Worm (Caenorhabditis elegans) whole organism, L3 larva: Measurements from ENCODE around the gene dnj-8.

Experiments used
- R02D3.7 ChIP-seq: fragments of 150-350 bp; optimal IDR thresholded peaks from 2 replicates; lab custom pipeline; 2014; ENCODE audit warnings: missing biosample characterization, missing genetic modification characterization
- ZK546.5 ChIP-seq: sonication (generic microtip); optimal IDR thresholded peaks from 2 replicates; lab custom pipeline; 2017; ENCODE audit warnings: missing biosample characterization, missing genetic modification characterization
- aly-2 ChIP-seq: fragments of 150-350 bp; optimal IDR thresholded peaks from 2 replicates; lab custom pipeline; 2014; ENCODE audit warnings: missing biosample characterization, missing genetic modification characterization
- ama-1 ChIP-seq: fragments of 150-350 bp; optimal IDR thresholded peaks from 2 replicates; lab custom pipeline; 2018
- ceh-16 ChIP-seq: sonication (generic microtip); optimal IDR thresholded peaks from 2 replicates; lab custom pipeline; 2017; ENCODE audit warnings: missing biosample characterization, missing genetic modification characterization
- ceh-82 ChIP-seq: fragments of 150-350 bp; optimal IDR thresholded peaks from 2 replicates; lab custom pipeline; 2014; ENCODE audit warnings: missing biosample characterization, missing genetic modification characterization
- ceh-9 ChIP-seq: sonication (generic microtip); optimal IDR thresholded peaks from 2 replicates; lab custom pipeline; 2018; ENCODE audit warnings: missing biosample characterization, missing genetic modification characterization
- daf-12 ChIP-seq: fragments of 150-350 bp; optimal IDR thresholded peaks from 2 replicates; lab custom pipeline; 2014; ENCODE audit warnings: missing biosample characterization, missing genetic modification reagents, missing genetic modification characterization
- egl-27 ChIP-seq: sonication (generic microtip); optimal IDR thresholded peaks from 4 replicates; lab custom pipeline; 2017; ENCODE audit warnings: missing biosample characterization, missing genetic modification reagents, missing genetic modification characterization
- egl-5 ChIP-seq: fragments of 150-350 bp; optimal IDR thresholded peaks from 2 replicates; lab custom pipeline; 2017; ENCODE audit warnings: missing biosample characterization, missing genetic modification reagents, missing genetic modification characterization, inconsistent platforms
- elt-2 ChIP-seq: sonication (generic microtip); optimal IDR thresholded peaks from 2 replicates; lab custom pipeline; 2016; ENCODE audit warnings: missing genetic modification reagents, mild to moderate bottlenecking, missing genetic modification characterization, missing compliant biosample characterization
- elt-3 ChIP-seq, 3 experiments: fragments of 150-350 bp in 1 of 3; sonication (generic microtip) in 2 of 3; optimal IDR thresholded peaks; 2 replicates in 2 of 3; 4 replicates in 1 of 3; lab custom pipeline; 2014 to 2017; ENCODE audit warnings: missing biosample characterization in 3 of 3, missing genetic modification characterization in 3 of 3
- eor-1 ChIP-seq, 2 experiments: fragments of 150-350 bp; optimal IDR thresholded peaks; 2 replicates each; lab custom pipeline; 2014 to 2018; ENCODE audit warnings: missing biosample characterization in 2 of 2, missing genetic modification characterization in 2 of 2
- fkh-10 ChIP-seq: sonication (generic microtip); optimal IDR thresholded peaks from 2 replicates; lab custom pipeline; 2017; ENCODE audit warnings: missing biosample characterization, missing genetic modification reagents, missing genetic modification characterization
- fos-1 ChIP-seq: fragments of 150-350 bp; optimal IDR thresholded peaks from 2 replicates; lab custom pipeline; 2014; ENCODE audit warnings: missing biosample characterization, missing genetic modification characterization
- hmg-11 ChIP-seq: sonication (generic microtip); optimal IDR thresholded peaks from 2 replicates; lab custom pipeline; 2016; ENCODE audit warnings: missing genetic modification characterization, missing compliant biosample characterization
- jun-1 ChIP-seq: fragments of 150-350 bp; optimal IDR thresholded peaks from 2 replicates; lab custom pipeline; 2014; ENCODE audit warnings: missing biosample characterization, missing genetic modification reagents, missing genetic modification characterization
- lin-15B ChIP-seq: fragments of 150-350 bp; optimal IDR thresholded peaks from 2 replicates; lab custom pipeline; 2014; ENCODE audit warnings: missing biosample characterization, missing genetic modification characterization
- lin-39 ChIP-seq: fragments of 150-350 bp; optimal IDR thresholded peaks from 2 replicates; lab custom pipeline; 2018; ENCODE audit warnings: missing biosample characterization, missing genetic modification reagents, missing genetic modification characterization
- lsy-12 ChIP-seq: sonication (generic microtip); optimal IDR thresholded peaks from 2 replicates; lab custom pipeline; 2016; ENCODE audit warnings: mild to moderate bottlenecking, missing genetic modification characterization, missing compliant biosample characterization
- mdl-1 ChIP-seq: fragments of 150-350 bp; optimal IDR thresholded peaks from 2 replicates; lab custom pipeline; 2014; ENCODE audit warnings: missing biosample characterization, missing genetic modification characterization
- nfya-1 ChIP-seq: sonication (generic microtip); optimal IDR thresholded peaks from 2 replicates; lab custom pipeline; 2017; ENCODE audit warnings: missing genetic modification characterization, mild to moderate bottlenecking, missing compliant biosample characterization, antibody characterized with exemption, moderate library complexity; ENCODE audit not compliant: insufficient read depth
- nhr-11 ChIP-seq: fragments of 150-350 bp; optimal IDR thresholded peaks from 2 replicates; lab custom pipeline; 2014; ENCODE audit warnings: missing biosample characterization, missing genetic modification characterization
- nhr-12 ChIP-seq: fragments of 150-350 bp; optimal IDR thresholded peaks from 2 replicates; lab custom pipeline; 2014; ENCODE audit warnings: missing biosample characterization, missing genetic modification characterization
- nhr-23 ChIP-seq: fragments of 150-350 bp; optimal IDR thresholded peaks from 2 replicates; lab custom pipeline; 2014; ENCODE audit warnings: missing biosample characterization, missing genetic modification reagents, missing genetic modification characterization
- nhr-28 ChIP-seq: fragments of 150-350 bp; optimal IDR thresholded peaks from 2 replicates; lab custom pipeline; 2014; ENCODE audit warnings: missing biosample characterization, missing genetic modification characterization
- nhr-43 ChIP-seq: sonication (generic microtip); optimal IDR thresholded peaks from 2 replicates; lab custom pipeline; 2016; ENCODE audit warnings: mild to moderate bottlenecking, missing genetic modification characterization, missing compliant biosample characterization; ENCODE audit not compliant: poor library complexity, severe bottlenecking
- nhr-67 ChIP-seq: fragments of 150-350 bp; optimal IDR thresholded peaks from 2 replicates; lab custom pipeline; 2014; ENCODE audit warnings: missing biosample characterization, missing genetic modification characterization
- nhr-77 ChIP-seq: fragments of 150-350 bp; optimal IDR thresholded peaks from 2 replicates; lab custom pipeline; 2014; ENCODE audit warnings: missing biosample characterization, missing genetic modification characterization
- pha-4 ChIP-seq: fragments of 150-350 bp; optimal IDR thresholded peaks from 2 replicates; lab custom pipeline; 2014; ENCODE audit warnings: missing biosample characterization, missing genetic modification reagents, missing genetic modification characterization
- pqm-1 ChIP-seq: fragments of 150-350 bp; optimal IDR thresholded peaks from 2 replicates; lab custom pipeline; 2017; ENCODE audit warnings: missing biosample characterization, missing genetic modification characterization, inconsistent platforms
- sea-2 ChIP-seq: fragments of 150-350 bp; sonication (generic microtip); optimal IDR thresholded peaks from 4 replicates; lab custom pipeline; 2014; ENCODE audit warnings: missing biosample characterization, missing genetic modification reagents, missing genetic modification characterization
- skn-1 ChIP-seq: fragments of 150-350 bp; optimal IDR thresholded peaks from 2 replicates; lab custom pipeline; 2014; ENCODE audit warnings: missing biosample characterization, missing genetic modification characterization
- snpc-4 ChIP-seq: fragments of 150-350 bp; optimal IDR thresholded peaks from 2 replicates; lab custom pipeline; 2014; ENCODE audit warnings: missing biosample characterization, missing genetic modification characterization
- tbx-2 ChIP-seq: sonication (generic microtip); optimal IDR thresholded peaks from 2 replicates; lab custom pipeline; 2016; ENCODE audit warnings: mild to moderate bottlenecking, missing genetic modification characterization, missing compliant biosample characterization
- unc-39 ChIP-seq: sonication (generic microtip); optimal IDR thresholded peaks from 4 replicates; lab custom pipeline; 2017; ENCODE audit warnings: missing biosample characterization, missing genetic modification characterization
- unc-62 ChIP-seq: fragments of 150-350 bp; sonication (generic microtip); optimal IDR thresholded peaks from 4 replicates; lab custom pipeline; 2014; ENCODE audit warnings: missing biosample characterization, missing genetic modification reagents, missing genetic modification characterization
- ztf-11 ChIP-seq: fragments of 150-350 bp; optimal IDR thresholded peaks from 2 replicates; lab custom pipeline; 2014; ENCODE audit warnings: missing biosample characterization, missing genetic modification characterization
- ztf-4 ChIP-seq: fragments of 150-350 bp; optimal IDR thresholded peaks from 2 replicates; lab custom pipeline; 2014; ENCODE audit warnings: missing biosample characterization, missing genetic modification characterization

The dnj-8 gene

ce11 chrII:6612544-6612943 is 14.7 kb upstream of the dnj-8 start:
- TF ChIP-seq tbx-2, result no peak
- TF ChIP-seq R02D3.7 (tag; lab: Kevin White, UChicago), result no peak
- TF ChIP-seq pha-4 (tag; lab: Kevin White, UChicago), result peak; percentile 24
- no peak for TF ChIP-seq hmg-11 (tag; lab: Kevin White, UChicago)
- TF ChIP-seq aly-2, result no peak
- no peak for TF ChIP-seq lin-15B (tag; lab: Kevin White, UChicago)
- TF ChIP-seq fos-1 (tag; lab: Kevin White, UChicago), result no peak
- TF ChIP-seq pqm-1 (tag; lab: Kevin White, UChicago), result peak; percentile 67
- TF ChIP-seq elt-2 (tag; lab: Kevin White, UChicago), result peak; percentile 84
- TF ChIP-seq ztf-11, result no peak
- no peak for TF ChIP-seq egl-5 (tag; lab: Kevin White, UChicago)
- TF ChIP-seq fkh-10, result no peak
- no peak for TF ChIP-seq ZK546.5 (tag; lab: Kevin White, UChicago)
- TF ChIP-seq skn-1 (tag; lab: Kevin White, UChicago), result no peak
- TF ChIP-seq nhr-12 (tag; lab: Kevin White, UChicago), result no peak
- TF ChIP-seq nhr-43 (tag; lab: Kevin White, UChicago), result no peak
- peak; percentile 30 for TF ChIP-seq mdl-1 (tag; lab: Kevin White, UChicago)

- no peak for TF ChIP-seq egl-27 (tag; lab: Kevin White, UChicago)
- TF ChIP-seq unc-62 (GFP tag; lab: Kevin White, UChicago), result no peak
- TF ChIP-seq nhr-77, result no peak
- TF ChIP-seq nhr-12 (tag; lab: Kevin White, UChicago), result no peak
- TF ChIP-seq elt-2 (tag; lab: Kevin White, UChicago), result no peak
- TF ChIP-seq daf-12 (tag; lab: Kevin White, UChicago), result no peak
- TF ChIP-seq nhr-28, result no peak
- no peak for TF ChIP-seq nhr-67 (tag; lab: Kevin White, UChicago)
- no peak for TF ChIP-seq R02D3.7 (tag; lab: Kevin White, UChicago)
- no peak for TF ChIP-seq pqm-1 (tag; lab: Kevin White, UChicago)
- TF ChIP-seq egl-5 (tag; lab: Kevin White, UChicago), result no peak
- no peak for TF ChIP-seq eor-1 (tag; optimal IDR thresholded peaks at IDR 0.05; lab: Kevin White, UChicago)
- TF ChIP-seq jun-1 (tag; lab: Kevin White, UChicago), result no peak
- no peak for TF ChIP-seq ceh-16
- TF ChIP-seq ceh-9, result no peak
- TF ChIP-seq unc-39, result no peak
- no peak for TF ChIP-seq ztf-4 (tag; lab: Kevin White, UChicago)
- no peak for TF ChIP-seq ama-1 (lab: Kevin White, UChicago)
- TF ChIP-seq fkh-10, result no peak
Measured at ce11 chrII:6610262-6610661, 12.4 kb upstream of the dnj-8 start.

ce11 chrII:6609315-6609842 is 11.5 kb upstream of the dnj-8 start, which contains the start of gene epg-5:
epg-5 (minus strand) TSS chrII:6609365.
- peak; percentile 48 for TF ChIP-seq nfya-1 (tag; lab: Kevin White, UChicago)
- peak; percentile 20 for TF ChIP-seq hmg-11 (tag; lab: Kevin White, UChicago)
- no peak for TF ChIP-seq ztf-4 (tag; lab: Kevin White, UChicago)
- TF ChIP-seq egl-5 (tag; lab: Kevin White, UChicago), result peak; percentile 41
- TF ChIP-seq elt-2 (tag; lab: Kevin White, UChicago), result peak; percentile 62
- TF ChIP-seq pqm-1 (tag; lab: Kevin White, UChicago), result peak; percentile 47
- TF ChIP-seq pha-4 (tag; lab: Kevin White, UChicago), result peak; percentile 68
- no peak for TF ChIP-seq jun-1 (tag; lab: Kevin White, UChicago)
- TF ChIP-seq, all 47 proteins: peak for 6

- TF ChIP-seq nhr-23 (tag; lab: Kevin White, UChicago), result no peak
- TF ChIP-seq elt-2 (tag; lab: Kevin White, UChicago), result no peak
- no peak for TF ChIP-seq elt-3 (tag; optimal IDR thresholded peaks at IDR 0.05; lab: Kevin White, UChicago)
- no peak for TF ChIP-seq lsy-12 (tag; lab: Kevin White, UChicago)
- no peak for TF ChIP-seq sea-2 (GFP tag; lab: Kevin White, UChicago)
- TF ChIP-seq ceh-82, result no peak
- no peak for TF ChIP-seq nhr-12 (tag; lab: Kevin White, UChicago)
- TF ChIP-seq snpc-4 (tag; lab: Kevin White, UChicago), result no peak
- TF ChIP-seq nhr-11, result no peak
- no peak for TF ChIP-seq ceh-16
- TF ChIP-seq egl-5 (tag; lab: Kevin White, UChicago), result no peak
- TF ChIP-seq lin-39, result no peak
- TF ChIP-seq hmg-11 (tag; lab: Kevin White, UChicago), result no peak
- no peak for TF ChIP-seq eor-1 (tag; optimal IDR thresholded peaks at IDR 0.05; lab: Kevin White, UChicago)
- no peak for TF ChIP-seq R02D3.7 (tag; lab: Kevin White, UChicago)
- TF ChIP-seq mdl-1 (tag; lab: Kevin White, UChicago), result no peak
- TF ChIP-seq nhr-43 (tag; lab: Kevin White, UChicago), result no peak
- TF ChIP-seq, all 47 proteins: peak for 0
Measured at ce11 chrII:6608626-6609025, 10.7 kb upstream of the dnj-8 start.
